Fruit fly (Drosophila melanogaster): ENCODE measurements around the gene sog.

sog gene

dm6 chrX:15582853-15583252 is 50.4 kb downstream of the sog start, which contains the start of the genes CG9215 and CG8097 (continued):
- TF ChIP-seq CG2202 (tag; optimal IDR thresholded peaks at IDR 0.05) (no peak), bab2 (GFP tag; optimal IDR thresholded peaks at IDR 0.05) (peak; percentile 41), zen2 (GFP tag; IDR thresholded peaks at IDR 0.05; ENCODE audit: partially characterized antibody) (peak; percentile 79; the same call in 2 of the 3 replicates), CG7987 (GFP tag; optimal IDR thresholded peaks at IDR 0.05) (no peak), Ets65A (GFP tag) (peak; percentile 43), CG18011 (GFP tag; optimal IDR thresholded peaks at IDR 0.05) (peak; percentile 8), grau (tag; optimal IDR thresholded peaks at IDR 0.05) (peak; percentile 48), E2f2 (GFP tag; IDR thresholded peaks at IDR 0.05) (peak; percentile 64), amos (GFP tag; IDR thresholded peaks at IDR 0.05; ENCODE audit: partially characterized antibody) (peak; percentile 86), Hr51 (GFP tag; optimal IDR thresholded peaks at IDR 0.05) (peak in 1 of 2 experiments; percentile 9), Rfx (GFP tag; IDR thresholded peaks at IDR 0.05) (peak; percentile 45; the same call in 1 of the 2 replicates), tin (GFP tag; optimal IDR thresholded peaks at IDR 0.05) (peak; percentile 6), maf-S (GFP tag; optimal IDR thresholded peaks at IDR 0.05) (peak; percentile 39), Max (GFP tag; optimal IDR thresholded peaks at IDR 0.05) (peak; percentile 53), CG14014 (GFP tag; IDR thresholded peaks at IDR 0.05) (no peak), CG17829 (tag; optimal IDR thresholded peaks at IDR 0.05) (peak; percentile 55), dan (GFP tag; IDR thresholded peaks at IDR 0.05) (no peak), Dll (GFP tag; IDR thresholded peaks at IDR 0.05; ENCODE audit: partially characterized antibody) (peak; percentile 98), danr (GFP tag; IDR thresholded peaks at IDR 0.05) (no peak), CG17612 (GFP tag; IDR thresholded peaks at IDR 0.05) (no peak), Antp (GFP tag; optimal IDR thresholded peaks at IDR 0.05) (peak; percentile 5), YL-1 (GFP tag; optimal IDR thresholded peaks at IDR 0.05) (peak; percentile 64), ato (GFP tag; IDR thresholded peaks at IDR 0.05; ENCODE audit: partially characterized antibody) (peak; percentile 70), CrebB (tag; optimal IDR thresholded peaks at IDR 0.05) (no peak), vfl (GFP tag; optimal IDR thresholded peaks at IDR 0.05) (peak; percentile 43), CG2116 (GFP tag; optimal IDR thresholded peaks at IDR 0.05) (peak; percentile 76), stwl (tag; optimal IDR thresholded peaks at IDR 0.05) (peak; percentile 62), Stat92E (GFP tag; optimal IDR thresholded peaks at IDR 0.05) (peak in 1 of 3 experiments; percentile 36), sug (tag; optimal IDR thresholded peaks at IDR 0.05) (peak; percentile 71), Atf6 (GFP tag; IDR thresholded peaks at IDR 0.05) (0 out of 2 replicates have a peak, but pooled peaks have one; percentile 38), CG14860 (GFP tag; IDR thresholded peaks at IDR 0.05; ENCODE audit: partially characterized antibody) (peak; percentile 96), CG17385 (GFP tag; optimal IDR thresholded peaks at IDR 0.05) (no peak), dmrt11E (tag; optimal IDR thresholded peaks at IDR 0.05) (peak; percentile 22), Lhr (GFP tag; optimal IDR thresholded peaks at IDR 0.05) (peak; percentile 36), z (GFP tag; IDR thresholded peaks at IDR 0.05) (no peak), hbn (GFP tag; IDR thresholded peaks at IDR 0.05; ENCODE audit: partially characterized antibody) (peak; percentile 97), CG2129 (GFP tag; IDR thresholded peaks at IDR 0.05; ENCODE audit: partially characterized antibody) (peak; percentile 95), Dad (GFP tag; optimal IDR thresholded peaks at IDR 0.05) (peak; percentile 12), CG10209 (GFP tag; optimal IDR thresholded peaks at IDR 0.05) (no peak), Doc3 (GFP tag; IDR thresholded peaks at IDR 0.05; ENCODE audit: partially characterized antibody) (peak; percentile 97), fu2 (GFP tag; optimal IDR thresholded peaks at IDR 0.05) (peak; percentile 36), CG4854 (GFP tag; optimal IDR thresholded peaks at IDR 0.05) (no peak), CG11696 (GFP tag; IDR thresholded peaks at IDR 0.05) (no peak), Dref (GFP tag; IDR thresholded peaks at IDR 0.05) (peak; percentile 73), CG8944 (GFP tag; optimal IDR thresholded peaks at IDR 0.05) (peak; percentile 5), Hsf (GFP tag; optimal IDR thresholded peaks at IDR 0.05) (peak; percentile 65), CG16863 (GFP tag; optimal IDR thresholded peaks at IDR 0.05) (peak; percentile 29), nmo (GFP tag; optimal IDR thresholded peaks at IDR 0.05) (peak; percentile 61), jumu (GFP tag; optimal IDR thresholded peaks at IDR 0.05) (peak; percentile 5), zfh2 (GFP tag; optimal IDR thresholded peaks at IDR 0.05) (peak; percentile 54)
